Worm (Caenorhabditis elegans): ENCODE data around the gene frpr-3.

ce11 chrV:7734909-7735308, 36.2 kb upstream of the frpr-3 start, which contains the start of gene clic-1:
- TF ChIP-seq ref-1 (GFP tag; conservative IDR thresholded peaks at IDR 0.05) (no peak), cog-1 (tag; optimal IDR thresholded peaks at IDR 0.05) (peak; percentile 42), T22C8.4 (GFP tag; IDR thresholded peaks at IDR 0.05) (no peak), flt-1 (GFP tag; IDR thresholded peaks at IDR 0.05) (peak; percentile 41; the same call in 1 of the 2 replicates)
